Fruit fly (Drosophila melanogaster): ENCODE measurements around the gene CG17283.
A peak's percentile ranks its signal among the peaks of the same experiment; 100 is the strongest.

Gene CG17283

dm6 chr3R:17379742-17380141 is 27.9 kb upstream of the CG17283 start, which contains the start of gene lute:
lute (plus strand) TSS chr3R:17379944.
- TF ChIP-seq Rel (GFP tag; optimal IDR thresholded peaks at IDR 0.05), result no peak
- no peak for TF ChIP-seq Rel (tag; optimal IDR thresholded peaks at IDR 0.05)
- peak; percentile 21 for TF ChIP-seq CrebA (GFP tag; optimal IDR thresholded peaks at IDR 0.05; ENCODE audit: borderline replicate concordance)
- no peak for TF ChIP-seq GATAd (GFP tag; optimal IDR thresholded peaks at IDR 0.05)
- no peak for TF ChIP-seq CG32264 (GFP tag; optimal IDR thresholded peaks at IDR 0.05)
- TF ChIP-seq rgr (GFP tag; optimal IDR thresholded peaks at IDR 0.05), result no peak
- TF ChIP-seq Vsx2 (GFP tag; optimal IDR thresholded peaks at IDR 0.05; ENCODE audit: partially characterized antibody), result peak; percentile 25
- TF ChIP-seq fru (GFP tag; optimal IDR thresholded peaks at IDR 0.05), result peak; percentile 21

DNA sequence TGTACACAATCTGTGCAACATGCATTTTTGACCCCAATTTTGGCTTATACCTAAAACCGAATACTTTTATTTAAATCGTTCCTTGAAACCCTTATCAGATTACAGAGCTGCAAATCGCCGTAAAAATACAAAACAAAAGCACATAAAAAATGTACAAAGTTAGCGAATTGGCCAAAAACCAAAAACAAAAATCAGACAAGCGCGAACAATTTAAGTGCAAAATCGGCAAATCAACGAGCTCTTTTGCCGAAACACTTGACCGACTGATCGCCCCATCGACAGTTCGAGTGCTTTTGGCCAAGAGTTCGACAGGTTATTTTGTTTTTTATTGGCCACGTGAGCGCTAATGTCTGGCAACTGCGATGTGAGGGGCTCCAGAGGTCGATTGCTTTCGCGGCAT is 25.8 kb upstream of the CG17283 start:
- TF ChIP-seq Rel (GFP tag; optimal IDR thresholded peaks at IDR 0.05) (no peak), Rel (tag; optimal IDR thresholded peaks at IDR 0.05) (no peak), Vsx2 (GFP tag; optimal IDR thresholded peaks at IDR 0.05; ENCODE audit: partially characterized antibody) (no peak), N (GFP tag; optimal IDR thresholded peaks at IDR 0.05) (no peak), Dif (GFP tag; optimal IDR thresholded peaks at IDR 0.05; ENCODE audit: partially characterized antibody) (no peak)

dm6 chr3R:17385329-17386019 is 22.2 kb upstream of the CG17283 start:
- no peak for TF ChIP-seq Mio (GFP tag; optimal IDR thresholded peaks at IDR 0.05)
- TF ChIP-seq woc (GFP tag; optimal IDR thresholded peaks at IDR 0.05), result peak; percentile 2
- TF ChIP-seq foxo (GFP tag; optimal IDR thresholded peaks at IDR 0.05), result peak in 1 of 2 experiments; percentile 83
- TF ChIP-seq CrebA (GFP tag; optimal IDR thresholded peaks at IDR 0.05; ENCODE audit: borderline replicate concordance), result no peak
- peak in 1 of 2 experiments; percentile 17 for TF ChIP-seq dl (GFP tag; optimal IDR thresholded peaks at IDR 0.05; ENCODE audit: insufficient read depth in 1 of 2, partially characterized antibody in 2 of 2)
- peak; percentile 69 for TF ChIP-seq h (GFP tag; optimal IDR thresholded peaks at IDR 0.05)
- peak; percentile 24 for TF ChIP-seq dmrt93B (GFP tag; optimal IDR thresholded peaks at IDR 0.05)
- TF ChIP-seq ey (GFP tag; optimal IDR thresholded peaks at IDR 0.05), result peak; percentile 46
- peak; percentile 30 for TF ChIP-seq GATAd (GFP tag; optimal IDR thresholded peaks at IDR 0.05)
- TF ChIP-seq N (GFP tag; optimal IDR thresholded peaks at IDR 0.05), result no peak
- peak; percentile 94 for TF ChIP-seq Hr83 (GFP tag; optimal IDR thresholded peaks at IDR 0.05; ENCODE audit: poor library complexity, severe bottlenecking)
- TF ChIP-seq OdsH (GFP tag; optimal IDR thresholded peaks at IDR 0.05), result peak; percentile 25
- peak; percentile 97 for TF ChIP-seq Vsx2 (GFP tag; optimal IDR thresholded peaks at IDR 0.05; ENCODE audit: partially characterized antibody)
- peak; percentile 83 for TF ChIP-seq Hnf4 (GFP tag; optimal IDR thresholded peaks at IDR 0.05)
- no peak for TF ChIP-seq Abd-B (GFP tag; optimal IDR thresholded peaks at IDR 0.05)
- no peak for TF ChIP-seq Hr78 (GFP tag; optimal IDR thresholded peaks at IDR 0.05)
- TF ChIP-seq psq (GFP tag; optimal IDR thresholded peaks at IDR 0.05), result peak; percentile 30
- TF ChIP-seq Rel (GFP tag; optimal IDR thresholded peaks at IDR 0.05), result no peak
- TF ChIP-seq Rel (tag; optimal IDR thresholded peaks at IDR 0.05), result peak; percentile 99
- TF ChIP-seq lola (GFP tag; optimal IDR thresholded peaks at IDR 0.05), result no peak
- TF ChIP-seq sage (GFP tag; optimal IDR thresholded peaks at IDR 0.05), result peak; percentile 37
- peak; percentile 56 for TF ChIP-seq Myc (optimal IDR thresholded peaks at IDR 0.05)
- peak; percentile 43 for TF ChIP-seq CG9705 (GFP tag; optimal IDR thresholded peaks at IDR 0.05)
- no peak for TF ChIP-seq usp (GFP tag; optimal IDR thresholded peaks at IDR 0.05)
- TF ChIP-seq Dif (GFP tag; optimal IDR thresholded peaks at IDR 0.05; ENCODE audit: partially characterized antibody), result no peak
- peak; percentile 65 for TF ChIP-seq br (GFP tag; optimal IDR thresholded peaks at IDR 0.05)
- peak; percentile 58 for TF ChIP-seq jim (GFP tag; optimal IDR thresholded peaks at IDR 0.05)
- peak; percentile 57 for TF ChIP-seq HLH106 (tag; optimal IDR thresholded peaks at IDR 0.05)
- peak; percentile 64 for TF ChIP-seq fru (GFP tag; optimal IDR thresholded peaks at IDR 0.05)
- peak; percentile 66 for TF ChIP-seq rgr (GFP tag; optimal IDR thresholded peaks at IDR 0.05)
- TF ChIP-seq Sp1 (GFP tag; optimal IDR thresholded peaks at IDR 0.05), result peak; percentile 59
- peak; percentile 72 for TF ChIP-seq Jra (GFP tag; optimal IDR thresholded peaks at IDR 0.05)
- peak; percentile 52 for TF ChIP-seq CG32264 (GFP tag; optimal IDR thresholded peaks at IDR 0.05)
- TF ChIP-seq sv (GFP tag; optimal IDR thresholded peaks at IDR 0.05), result peak; percentile 52
- TF ChIP-seq pan (optimal IDR thresholded peaks at IDR 0.05), result no peak
- TF ChIP-seq Dfd (GFP tag; optimal IDR thresholded peaks at IDR 0.05), result no peak
- TF ChIP-seq tai (GFP tag; optimal IDR thresholded peaks at IDR 0.05), result peak; percentile 69
- peak; percentile 53 for TF ChIP-seq brk (GFP tag; optimal IDR thresholded peaks at IDR 0.05)
- peak; percentile 60 for TF ChIP-seq dsf (GFP tag; optimal IDR thresholded peaks at IDR 0.05; ENCODE audit: borderline replicate concordance)
